Worm (Caenorhabditis elegans) whole organism, midembryonic: ENCODE measurements around the gene F09G8.5.

Experiments
- T22C8.4 ChIP-seq: fragments of 200-800 bp; sonication (Bioruptor generic); IDR thresholded peaks from 2 replicates; pipeline ENCODE4 v1.3.6; 2022; ENCODE audit warnings: missing genetic modification characterization, missing compliant biosample characterization
- cog-1 ChIP-seq: sonication (generic microtip); optimal IDR thresholded peaks from 2 replicates; lab custom pipeline; 2016; ENCODE audit warnings: missing genetic modification characterization, missing compliant biosample characterization
- flt-1 ChIP-seq: fragments of 200-800 bp; sonication (Bioruptor generic); IDR thresholded peaks from 2 replicates; pipeline ENCODE4 v1.3.6; 2022; ENCODE audit warnings: missing genetic modification characterization, missing compliant biosample characterization
- klf-2 ChIP-seq: fragments of 200-800 bp; sonication (Bioruptor generic); conservative IDR thresholded peaks from 2 replicates; pipeline ENCODE4 v1.3.6; 2022; ENCODE audit warnings: missing genetic modification reagents, missing genetic modification characterization, missing compliant biosample characterization
- med-1 ChIP-seq: sonication (generic microtip); optimal IDR thresholded peaks from 2 replicates; lab custom pipeline; 2017; ENCODE audit warnings: missing genetic modification characterization, mild to moderate bottlenecking, missing compliant biosample characterization, antibody characterized with exemption, missing genetic modification reagents; ENCODE audit not compliant: insufficient read depth
- ref-1 ChIP-seq: fragments of 200-800 bp; sonication (Bioruptor generic); conservative IDR thresholded peaks from 2 replicates; pipeline ENCODE4 v1.3.6; 2022; ENCODE audit warnings: missing genetic modification reagents, missing genetic modification characterization, missing compliant biosample characterization
- tab-1 ChIP-seq: fragments of 200-800 bp; sonication (Bioruptor generic); IDR thresholded peaks from 2 replicates; pipeline ENCODE4 v1.3.6; 2022; ENCODE audit warnings: missing genetic modification characterization, missing compliant biosample characterization
- ztf-23 ChIP-seq: fragments of 200-800 bp; sonication (Bioruptor generic); IDR thresholded peaks from 2 replicates; pipeline ENCODE4 v1.3.6; 2022; ENCODE audit warnings: missing genetic modification reagents, missing genetic modification characterization, missing compliant biosample characterization
- ztf-29 ChIP-seq: fragments of 200-800 bp; sonication (Bioruptor generic); IDR thresholded peaks from 2 replicates; pipeline ENCODE4 v1.3.6; 2022; ENCODE audit warnings: missing genetic modification reagents, missing genetic modification characterization, missing compliant biosample characterization

Gene F09G8.5

DNA sequence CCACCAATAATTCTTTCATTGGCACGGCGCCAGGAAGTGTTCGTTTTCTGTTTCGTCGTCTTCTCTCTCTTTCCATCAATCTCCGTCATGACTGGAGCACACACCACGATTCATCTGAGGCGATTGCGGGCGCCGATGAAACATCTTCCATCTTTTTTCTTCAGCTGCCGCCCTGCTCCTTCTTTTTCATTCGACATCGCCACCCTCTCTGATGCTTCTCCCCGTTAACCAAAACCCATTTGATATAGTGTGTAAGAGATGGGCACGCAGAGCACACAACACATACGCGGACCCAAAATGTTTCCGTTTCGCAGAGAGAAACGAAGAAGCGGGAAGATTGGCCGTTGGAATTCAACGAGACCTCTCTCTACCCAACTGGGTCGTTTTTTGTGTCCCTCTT is 32.7 kb downstream of the F09G8.5 start:
- TF ChIP-seq ztf-23 (0 out of 2 replicates have a peak, but pooled peaks have one; percentile 16), ref-1 (GFP tag; lab: Robert Waterston, UW) (no peak), flt-1 (GFP tag; lab: Robert Waterston, UW) (peak; percentile 52; the same call in 1 of the 2 replicates)

DNA sequence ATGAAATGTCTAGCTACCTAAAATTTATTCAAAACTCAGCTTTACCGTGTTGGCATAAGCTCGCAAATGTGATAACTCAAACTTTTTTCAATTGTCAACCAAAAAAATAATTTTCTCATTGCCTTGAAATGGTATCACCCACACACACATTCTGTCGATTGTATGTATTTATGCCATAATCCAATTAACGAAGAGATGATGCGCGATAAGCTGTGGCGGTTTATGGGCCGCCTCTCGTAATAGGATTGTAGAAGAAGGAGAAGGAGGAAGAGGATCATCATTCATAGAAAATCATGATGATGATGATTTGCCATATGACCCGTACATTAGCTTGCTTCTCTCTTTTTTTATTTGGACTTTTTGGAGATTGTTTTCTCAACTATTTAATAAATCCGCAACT is 34.4 kb downstream of the F09G8.5 start:
- TF ChIP-seq tab-1 (GFP tag; lab: Robert Waterston, UW) (no peak), ref-1 (GFP tag; lab: Robert Waterston, UW) (no peak)

DNA sequence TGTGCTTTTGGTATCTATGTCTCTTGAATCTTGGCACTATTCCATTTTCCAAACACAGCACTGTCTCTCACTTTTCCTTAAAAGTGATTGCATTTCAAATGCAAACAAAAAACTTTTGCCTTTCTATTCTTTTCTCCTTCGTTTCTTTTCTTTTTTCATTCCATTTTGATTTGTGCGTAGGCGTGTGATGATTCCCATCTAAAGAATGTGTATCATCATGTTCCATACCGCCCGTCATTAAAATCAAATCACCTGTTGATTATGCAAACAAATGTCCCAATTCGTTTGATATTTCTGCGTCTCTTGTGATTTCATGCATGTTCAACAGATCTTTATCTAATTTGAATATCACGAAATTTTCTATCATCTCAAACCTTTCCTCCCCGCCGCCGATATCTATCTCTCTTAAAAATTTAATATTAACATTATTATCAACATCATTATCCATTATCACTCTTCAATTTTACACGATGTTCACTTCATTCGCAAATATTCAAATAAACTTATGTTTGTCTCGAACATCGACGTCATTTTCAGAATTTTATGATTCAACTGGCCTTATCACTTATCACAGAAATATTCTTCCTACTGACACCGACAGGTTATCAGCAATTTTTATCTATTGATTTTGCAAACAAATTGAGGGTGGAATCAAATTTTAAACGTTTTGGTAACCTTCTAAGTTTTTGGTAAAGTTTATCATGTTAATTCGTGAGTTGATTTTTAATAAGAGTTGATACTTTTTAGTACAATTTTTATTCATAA is 36.7 kb downstream of the F09G8.5 start:
- TF ChIP-seq cog-1 (tag; lab: Kevin White, UChicago) (no peak), klf-2 (GFP tag; lab: Robert Waterston, UW) (no peak), ref-1 (GFP tag; lab: Robert Waterston, UW) (no peak), flt-1 (GFP tag; lab: Robert Waterston, UW) (no peak)

DNA sequence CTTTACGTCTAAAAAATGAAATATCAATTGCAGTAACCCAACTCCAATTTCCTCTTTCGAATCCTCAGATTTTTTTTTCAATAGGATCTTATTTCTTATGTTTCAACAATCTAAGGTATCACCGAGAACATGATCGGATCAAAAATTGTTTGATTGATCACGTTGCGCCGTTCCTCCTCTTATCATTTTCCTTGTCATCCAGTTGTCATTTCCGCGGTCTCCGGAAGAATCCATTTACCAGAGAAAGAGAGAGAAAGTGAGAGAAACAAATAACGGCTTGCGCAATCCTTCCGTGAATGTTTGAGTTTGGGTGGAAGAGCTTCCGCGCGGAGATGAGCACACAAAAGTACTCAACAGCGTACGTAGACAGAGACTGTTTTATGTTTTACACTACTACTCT is 38.5 kb downstream of the F09G8.5 start:
- no peak for TF ChIP-seq T22C8.4 (GFP tag; lab: Robert Waterston, UW)
- TF ChIP-seq flt-1 (GFP tag; lab: Robert Waterston, UW): no peak
- TF ChIP-seq med-1 (GFP tag; lab: Kevin White, UChicago): no peak
- no peak for TF ChIP-seq ref-1 (GFP tag; lab: Robert Waterston, UW)
- no peak for TF ChIP-seq ztf-29
- TF ChIP-seq tab-1 (GFP tag; lab: Robert Waterston, UW): no peak
- no peak for TF ChIP-seq cog-1 (tag; lab: Kevin White, UChicago)
- TF ChIP-seq klf-2 (GFP tag; lab: Robert Waterston, UW): no peak
- TF ChIP-seq ztf-23: no peak

DNA sequence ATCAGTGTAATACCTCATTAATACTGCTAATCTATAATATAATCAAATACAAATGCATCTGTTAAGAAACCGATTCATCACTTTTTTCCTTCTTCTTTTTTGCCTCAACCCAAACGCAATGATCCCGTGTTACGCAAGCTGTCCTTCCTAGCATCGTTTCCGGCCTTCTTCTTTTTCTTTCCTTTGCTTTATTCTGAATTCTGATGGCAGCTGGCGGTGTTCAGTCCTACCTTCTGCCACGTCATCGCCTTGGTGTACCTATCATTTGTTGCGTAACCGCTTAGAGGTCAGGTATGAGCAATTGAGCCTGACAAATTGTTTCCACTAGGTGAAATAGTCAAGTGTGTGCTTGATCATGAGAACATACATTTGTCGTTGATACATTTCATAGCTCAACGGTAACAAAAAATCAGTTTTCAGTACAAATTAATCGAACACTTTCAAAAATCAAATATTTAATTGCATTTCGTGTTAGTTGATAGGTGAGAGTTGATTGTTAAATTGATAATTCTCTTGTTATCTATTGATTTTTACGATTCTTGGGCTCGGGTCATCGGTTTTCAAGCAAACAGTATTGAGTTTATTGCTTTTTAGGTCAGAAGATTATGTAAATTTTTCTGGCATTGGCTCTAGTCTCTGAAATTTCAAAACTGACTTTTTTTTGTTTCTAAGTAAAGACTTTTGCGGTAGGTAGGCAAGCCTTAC is 43.6 kb downstream of the F09G8.5 start:
- TF ChIP-seq cog-1 (tag; lab: Kevin White, UChicago) (no peak), tab-1 (GFP tag; lab: Robert Waterston, UW) (no peak), ztf-23 (no peak), flt-1 (GFP tag; lab: Robert Waterston, UW) (no peak), ref-1 (GFP tag; lab: Robert Waterston, UW) (no peak), ztf-29 (no peak), T22C8.4 (GFP tag; lab: Robert Waterston, UW) (no peak), klf-2 (GFP tag; lab: Robert Waterston, UW) (no peak)

DNA sequence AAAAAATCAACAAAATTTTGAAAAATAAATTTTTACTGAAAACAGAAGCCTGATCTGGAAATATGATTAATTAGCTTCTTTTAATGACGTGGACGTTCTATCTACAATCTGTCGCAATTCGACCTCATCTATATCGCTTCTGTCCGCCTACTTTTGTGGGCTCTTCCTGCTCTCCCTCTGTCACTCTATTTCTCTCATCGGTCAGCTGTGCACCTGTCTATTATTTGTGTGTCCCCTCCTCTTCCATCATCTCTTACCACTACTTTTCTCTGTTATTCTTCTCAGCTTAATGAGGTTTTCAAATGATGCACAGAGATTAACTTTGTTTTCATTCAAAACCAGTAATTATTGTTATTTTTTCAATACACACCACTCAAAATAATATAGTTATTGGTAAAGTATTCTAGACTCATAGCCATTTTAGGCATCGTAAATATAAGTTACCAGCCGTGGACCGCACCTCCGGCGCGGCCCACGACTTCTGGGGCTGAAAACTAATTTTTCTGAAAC is 44.4 kb downstream of the F09G8.5 start:
- TF ChIP-seq T22C8.4 (GFP tag; lab: Robert Waterston, UW) (no peak), cog-1 (tag; lab: Kevin White, UChicago) (no peak), tab-1 (GFP tag; lab: Robert Waterston, UW) (0 out of 2 replicates have a peak, but pooled peaks have one; percentile 66), flt-1 (GFP tag; lab: Robert Waterston, UW) (no peak), med-1 (GFP tag; lab: Kevin White, UChicago) (no peak), klf-2 (GFP tag; lab: Robert Waterston, UW) (no peak)

DNA sequence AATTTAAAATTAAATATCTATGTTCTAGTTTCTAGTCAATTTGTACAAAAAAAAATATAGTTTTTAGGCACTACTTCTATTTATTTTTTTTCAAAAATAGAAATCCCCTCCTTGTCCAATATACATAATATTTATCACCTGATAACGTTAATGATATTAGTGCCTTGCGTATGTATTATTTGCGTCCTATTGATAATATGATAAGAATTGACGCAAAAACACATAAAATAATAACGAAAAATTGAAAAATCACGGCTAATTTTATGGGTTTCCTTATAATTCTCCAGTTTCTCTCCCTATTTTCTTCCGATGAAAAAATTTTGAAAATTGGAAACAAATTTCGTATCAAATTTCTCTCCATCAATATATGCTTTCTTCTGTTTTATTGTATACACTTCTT is 45.0 kb downstream of the F09G8.5 start:
- no peak for TF ChIP-seq T22C8.4 (GFP tag; lab: Robert Waterston, UW)
- no peak for TF ChIP-seq ztf-29
- no peak for TF ChIP-seq tab-1 (GFP tag; lab: Robert Waterston, UW)
- no peak for TF ChIP-seq ztf-23
- no peak for TF ChIP-seq klf-2 (GFP tag; lab: Robert Waterston, UW)
- no peak for TF ChIP-seq cog-1 (tag; lab: Kevin White, UChicago)
- no peak for TF ChIP-seq flt-1 (GFP tag; lab: Robert Waterston, UW)
- no peak for TF ChIP-seq med-1 (GFP tag; lab: Kevin White, UChicago)
- TF ChIP-seq ref-1 (GFP tag; lab: Robert Waterston, UW): no peak

DNA sequence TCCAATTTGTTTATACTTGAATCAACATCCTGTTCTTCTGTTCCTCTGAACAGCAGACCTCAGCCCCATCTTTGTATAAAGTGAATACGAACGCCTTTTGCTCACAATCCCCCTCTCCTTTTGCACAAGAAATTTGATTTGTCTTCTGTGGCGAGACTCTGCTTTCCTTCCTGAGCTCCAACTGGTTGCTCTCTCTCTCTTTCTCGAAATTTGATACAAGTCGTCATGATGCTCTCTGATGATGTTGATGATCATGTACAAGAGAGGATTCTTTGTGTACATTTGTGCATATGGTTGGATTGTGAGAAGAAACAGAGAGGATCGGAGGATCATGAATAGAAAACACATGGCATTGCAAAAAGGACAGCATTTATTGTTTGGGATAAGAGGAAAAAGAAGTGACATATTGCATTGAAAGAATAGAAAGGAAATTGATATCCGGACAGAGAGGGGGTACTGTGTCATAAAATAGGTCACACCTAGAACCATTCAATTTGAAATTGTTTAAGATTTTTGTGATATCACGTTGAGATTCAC is 46.2 kb downstream of the F09G8.5 start:
- no peak for TF ChIP-seq med-1 (GFP tag; lab: Kevin White, UChicago)
- TF ChIP-seq tab-1 (GFP tag; lab: Robert Waterston, UW): no peak
- TF ChIP-seq flt-1 (GFP tag; lab: Robert Waterston, UW): 0 out of 2 replicates have a peak, but pooled peaks have one; percentile 15
- no peak for TF ChIP-seq ref-1 (GFP tag; lab: Robert Waterston, UW)
- TF ChIP-seq ztf-23: no peak
- TF ChIP-seq cog-1 (tag; lab: Kevin White, UChicago): no peak
- TF ChIP-seq ztf-29: no peak

DNA sequence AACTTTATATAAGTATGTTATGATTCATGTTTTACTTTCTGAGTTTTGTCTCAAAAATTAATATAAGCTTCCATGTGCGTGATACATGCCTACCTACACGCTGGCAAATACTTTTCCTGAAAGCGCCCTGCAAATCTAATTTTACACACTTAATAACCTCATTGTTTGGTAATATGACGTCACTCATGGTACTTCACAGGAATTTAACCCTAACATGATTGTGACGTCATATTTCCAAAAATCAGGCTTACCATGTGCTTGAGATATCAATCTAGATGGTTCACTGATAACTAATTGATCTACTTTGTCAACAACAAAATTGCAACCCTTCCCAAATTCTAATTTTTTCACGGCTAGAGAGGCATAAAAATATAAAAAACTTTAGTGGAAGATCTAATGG is 48.7 kb downstream of the F09G8.5 start:
- no peak for TF ChIP-seq tab-1 (GFP tag; lab: Robert Waterston, UW)
- TF ChIP-seq med-1 (GFP tag; lab: Kevin White, UChicago): no peak
- TF ChIP-seq ztf-23: no peak
- TF ChIP-seq ref-1 (GFP tag; lab: Robert Waterston, UW): no peak
- no peak for TF ChIP-seq cog-1 (tag; lab: Kevin White, UChicago)
- no peak for TF ChIP-seq klf-2 (GFP tag; lab: Robert Waterston, UW)
- TF ChIP-seq T22C8.4 (GFP tag; lab: Robert Waterston, UW): no peak
- no peak for TF ChIP-seq flt-1 (GFP tag; lab: Robert Waterston, UW)
- TF ChIP-seq ztf-29: no peak
